Fruit fly (Drosophila melanogaster) whole organism, wandering third instar larva: ENCODE results near the gene Ugt302K1.

Experiments
- Abd-B ChIP-seq: fragments of >200 bp; optimal IDR thresholded peaks from 2 replicates; lab custom pipeline; 2017; ENCODE audit warnings: missing biosample characterization, missing genetic modification characterization
- Dfd ChIP-seq: fragments of >200 bp; optimal IDR thresholded peaks from 2 replicates; lab custom pipeline; 2017; ENCODE audit warnings: missing biosample characterization, missing genetic modification characterization
- GATAd ChIP-seq: sonication (Bioruptor generic); optimal IDR thresholded peaks from 2 replicates; lab custom pipeline; 2016; ENCODE audit warnings: missing biosample characterization, missing genetic modification characterization
- Hr78 ChIP-seq: fragments of >200 bp; optimal IDR thresholded peaks from 2 replicates; lab custom pipeline; 2017; ENCODE audit warnings: missing biosample characterization, missing genetic modification characterization
- Hr83 ChIP-seq: fragments of 200-300 bp; sonication (Bioruptor generic); optimal IDR thresholded peaks from 2 replicates; lab custom pipeline; 2016; ENCODE audit warnings: missing biosample characterization, mild to moderate bottlenecking, missing genetic modification characterization, moderate library complexity; ENCODE audit not compliant: poor library complexity, severe bottlenecking
- N ChIP-seq: fragments of >200 bp; optimal IDR thresholded peaks from 2 replicates; lab custom pipeline; 2018; ENCODE audit warnings: missing biosample characterization, missing external identifiers, missing genetic modification characterization
- OdsH ChIP-seq: fragments of 200-800 bp; sonication (Bioruptor generic); optimal IDR thresholded peaks from 2 replicates; lab custom pipeline; 2016; ENCODE audit warnings: missing biosample characterization, mild to moderate bottlenecking, missing genetic modification characterization
- Rel ChIP-seq, 2 experiments: fragments of 200-800 bp; sonication (Bioruptor generic) in 1 of 2; optimal IDR thresholded peaks; 2 replicates in 1 of 2; 3 replicates in 1 of 2; lab custom pipeline; 2016 to 2019; ENCODE audit warnings: mild to moderate bottlenecking in 2 of 2, missing biosample characterization in 2 of 2, missing genetic modification characterization in 2 of 2, moderate library complexity in 1 of 2
- Sp1 ChIP-seq: fragments of 200-800 bp; sonication (Bioruptor generic); optimal IDR thresholded peaks from 3 replicates; lab custom pipeline; 2019; ENCODE audit warnings: missing biosample characterization, mild to moderate bottlenecking, missing genetic modification characterization, moderate library complexity
- dl ChIP-seq, 2 experiments: fragments of 175-275, 200-275 bp in 1 of 2; fragments of 200-275 bp in 1 of 2; sonication (Bioruptor generic); optimal IDR thresholded peaks; lab custom pipeline; 2018; ENCODE audit warnings: mild to moderate bottlenecking in 2 of 2, missing biosample characterization in 2 of 2, missing genetic modification characterization in 2 of 2, moderate library complexity in 2 of 2; ENCODE audit not compliant: partially characterized antibody in 2 of 2, insufficient read depth in 1 of 2
- dmrt93B ChIP-seq: fragments of 200-800 bp; sonication (Bioruptor generic); optimal IDR thresholded peaks from 2 replicates; lab custom pipeline; 2018; ENCODE audit warnings: missing biosample characterization, mild to moderate bottlenecking, missing genetic modification characterization
- dsf ChIP-seq: sonication (Bioruptor generic); optimal IDR thresholded peaks from 2 replicates; lab custom pipeline; 2016; ENCODE audit warnings: missing biosample characterization, missing genetic modification characterization, borderline replicate concordance
- foxo ChIP-seq, 2 experiments: fragments of 200-800 bp; sonication (Bioruptor generic); optimal IDR thresholded peaks; 2 replicates in 1 of 2; 3 replicates in 1 of 2; lab custom pipeline; 2016 to 2017; ENCODE audit warnings: missing biosample characterization in 2 of 2, missing genetic modification characterization in 2 of 2
- fru ChIP-seq: fragments of 200-800 bp; sonication (Bioruptor generic); optimal IDR thresholded peaks from 3 replicates; lab custom pipeline; 2016; ENCODE audit warnings: missing biosample characterization, mild to moderate bottlenecking, missing genetic modification characterization
- pan ChIP-seq: fragments of >200 bp; optimal IDR thresholded peaks from 2 replicates; lab custom pipeline; 2017
- psq ChIP-seq: fragments of 200-800 bp; sonication (Bioruptor generic); optimal IDR thresholded peaks from 3 replicates; lab custom pipeline; 2017; ENCODE audit warnings: missing biosample characterization, mild to moderate bottlenecking, missing genetic modification characterization, moderate library complexity
- tai ChIP-seq: sonication (Bioruptor generic); optimal IDR thresholded peaks from 2 replicates; lab custom pipeline; 2016; ENCODE audit warnings: missing biosample characterization, missing genetic modification characterization
- woc ChIP-seq: sonication (Bioruptor generic); optimal IDR thresholded peaks from 2 replicates; lab custom pipeline; 2016; ENCODE audit warnings: missing biosample characterization, mild to moderate bottlenecking, missing genetic modification characterization

The Ugt302K1 gene

dm6 chr3R:11126383-11126782 is 27.3 kb downstream of the Ugt302K1 start:
- TF ChIP-seq fru (GFP tag; lab: Kevin White, UChicago), result peak; percentile 63
- TF ChIP-seq psq (GFP tag; lab: Kevin White, UChicago), result no peak
- TF ChIP-seq Rel (GFP tag; optimal IDR thresholded peaks at IDR 0.05; lab: Kevin White, UChicago), result no peak
- TF ChIP-seq Rel (tag; optimal IDR thresholded peaks at IDR 0.05; lab: Kevin White, UChicago), result peak; percentile 68

dm6 chr3R:11115606-11116005 is 38.0 kb downstream of the Ugt302K1 start, which contains the start of gene SdhCL:
Gene SdhCL (minus strand): TSS chr3R:11115706.
- TF ChIP-seq dl (GFP tag; optimal IDR thresholded peaks at IDR 0.05; lab: Kevin White, UChicago; ENCODE audit: insufficient read depth in 1 of 2, partially characterized antibody in 2 of 2) (no peak), dsf (GFP tag; lab: Kevin White, UChicago) (no peak), Rel (GFP tag; optimal IDR thresholded peaks at IDR 0.05; lab: Kevin White, UChicago) (no peak), Rel (tag; optimal IDR thresholded peaks at IDR 0.05; lab: Kevin White, UChicago) (no peak), Dfd (no peak), pan (lab: Kevin White, UChicago) (no peak), OdsH (GFP tag; lab: Kevin White, UChicago) (no peak), tai (GFP tag; lab: Kevin White, UChicago) (no peak), woc (GFP tag; lab: Kevin White, UChicago) (no peak), Hr83 (GFP tag; lab: Kevin White, UChicago) (no peak), Hr78 (GFP tag; lab: Kevin White, UChicago) (no peak), dmrt93B (GFP tag; lab: Kevin White, UChicago) (no peak), N (GFP tag; lab: Kevin White, UChicago) (no peak), Abd-B (GFP tag; lab: Kevin White, UChicago) (no peak), psq (GFP tag; lab: Kevin White, UChicago) (no peak), foxo (GFP tag; optimal IDR thresholded peaks at IDR 0.05; lab: Kevin White, UChicago) (no peak), Sp1 (GFP tag; lab: Kevin White, UChicago) (no peak), GATAd (GFP tag; lab: Kevin White, UChicago) (no peak)
